Worm (Caenorhabditis elegans) whole organism, early embryonic: Measurements from ENCODE around the gene F44E2.4.

Experiments
- B0310.2 ChIP-seq: sonication (generic microtip); optimal IDR thresholded peaks from 2 replicates; lab custom pipeline; 2016; ENCODE audit warnings: mild to moderate bottlenecking, missing genetic modification characterization, missing compliant biosample characterization
- F13C5.2 ChIP-seq: sonication (generic microtip); optimal IDR thresholded peaks from 2 replicates; lab custom pipeline; 2017; ENCODE audit warnings: mild to moderate bottlenecking, missing genetic modification characterization, inconsistent platforms, missing compliant biosample characterization
- aly-1 ChIP-seq: sonication (generic microtip); optimal IDR thresholded peaks from 2 replicates; lab custom pipeline; 2016; ENCODE audit warnings: missing genetic modification characterization, missing compliant biosample characterization
- ama-1 ChIP-seq: fragments of 150-350 bp; optimal IDR thresholded peaks from 2 replicates; lab custom pipeline; 2014
- ets-7 ChIP-seq: sonication (generic microtip); optimal IDR thresholded peaks from 2 replicates; lab custom pipeline; 2016; ENCODE audit warnings: missing genotype, missing genetic modification characterization, missing compliant biosample characterization
- flt-1 ChIP-seq: fragments of 200-800 bp; sonication (Bioruptor generic); IDR thresholded peaks from 2 replicates; pipeline ENCODE4 v1.3.6; 2022; ENCODE audit warnings: missing genetic modification characterization, missing compliant biosample characterization
- hmbx-1 ChIP-seq: sonication (generic microtip); optimal IDR thresholded peaks from 2 replicates; lab custom pipeline; 2016; ENCODE audit warnings: mild to moderate bottlenecking, missing genetic modification characterization, missing compliant biosample characterization
- hmg-4 ChIP-seq: fragments of 200-800 bp; sonication (Bioruptor generic); optimal IDR thresholded peaks from 2 replicates; lab custom pipeline; 2018; ENCODE audit warnings: mild to moderate bottlenecking, missing genetic modification characterization, missing compliant biosample characterization
- hnd-1 ChIP-seq: sonication (generic microtip); optimal IDR thresholded peaks from 2 replicates; lab custom pipeline; 2016; ENCODE audit warnings: missing genetic modification characterization, missing compliant biosample characterization
- pes-1 ChIP-seq: fragments of 200-800 bp; sonication (Bioruptor generic); IDR thresholded peaks from 2 replicates; pipeline ENCODE4 v1.3.6; 2022; ENCODE audit warnings: missing genetic modification reagents, missing genetic modification characterization, missing compliant biosample characterization
- scrt-1 ChIP-seq: fragments of 200-800 bp; sonication (Bioruptor generic); IDR thresholded peaks from 2 replicates; pipeline ENCODE4 v1.3.6; 2022; ENCODE audit warnings: missing genetic modification characterization, missing compliant biosample characterization
- sea-1 ChIP-seq: fragments of 200-800 bp; sonication (Bioruptor generic); conservative IDR thresholded peaks from 2 replicates; pipeline ENCODE4 v1.3.6; 2022; ENCODE audit warnings: missing genetic modification characterization, missing compliant biosample characterization
- tbx-11 ChIP-seq: fragments of 200-800 bp; sonication (Bioruptor generic); IDR thresholded peaks from 2 replicates; pipeline ENCODE4 v1.3.6; 2022; ENCODE audit warnings: missing genetic modification characterization, missing compliant biosample characterization
- tbx-37 ChIP-seq: fragments of 200-800 bp; sonication (Bioruptor generic); conservative IDR thresholded peaks from 2 replicates; pipeline ENCODE4 v1.3.6; 2022; ENCODE audit warnings: missing genetic modification reagents, missing genetic modification characterization, missing compliant biosample characterization

DNA sequence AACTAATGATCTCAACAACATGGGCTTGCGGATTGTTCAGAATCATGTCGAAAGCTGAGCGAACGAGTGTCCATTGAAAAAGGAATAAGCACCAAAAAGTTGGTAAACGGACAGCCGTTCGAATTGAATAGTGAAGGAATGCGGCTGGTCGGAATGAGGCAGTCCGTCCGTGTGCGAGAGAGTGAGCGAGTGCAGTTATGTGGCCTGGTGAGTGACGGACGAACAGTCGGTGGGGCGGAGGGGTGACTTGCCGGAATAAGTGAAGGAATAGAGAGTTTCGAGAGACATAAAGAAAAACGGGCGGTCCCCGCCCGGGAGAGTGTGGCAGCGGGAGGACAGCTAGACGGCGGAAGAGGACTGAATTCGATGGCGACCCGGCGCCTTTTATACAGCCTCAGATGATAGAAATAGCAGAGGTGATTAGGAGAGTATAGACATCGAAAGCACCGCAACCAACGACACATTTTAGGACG is 27.1 kb upstream of the F44E2.4 start:
- 0 out of 2 replicates have a peak, but pooled peaks have one; percentile 54 for TF ChIP-seq scrt-1 (GFP tag; lab: Robert Waterston, UW)
- peak; percentile 57 for TF ChIP-seq B0310.2 (tag; lab: Kevin White, UChicago)
- TF ChIP-seq ama-1 (lab: Kevin White, UChicago) = peak; percentile 81
- TF ChIP-seq ets-7 (tag; lab: Kevin White, UChicago) = no peak
- peak; percentile 34; the same call in 1 of the 2 replicates for TF ChIP-seq sea-1 (GFP tag; lab: Robert Waterston, UW)
- peak; percentile 68 for TF ChIP-seq aly-1
- no peak; the same call in 1 of the 2 replicates for TF ChIP-seq pes-1 (GFP tag; lab: Robert Waterston, UW)
- TF ChIP-seq hmg-4 (GFP tag; lab: Kevin White, UChicago) = peak; percentile 77
- no peak for TF ChIP-seq hnd-1 (tag; lab: Kevin White, UChicago)
- no peak for TF ChIP-seq F13C5.2
- TF ChIP-seq flt-1 (GFP tag; lab: Robert Waterston, UW) = no peak
- 0 out of 2 replicates have a peak, but pooled peaks have one; percentile 21 for TF ChIP-seq tbx-11 (GFP tag; lab: Robert Waterston, UW)
- no peak for TF ChIP-seq hmbx-1
- no peak for TF ChIP-seq tbx-37 (GFP tag; lab: Robert Waterston, UW)
